Fruit fly (Drosophila melanogaster): ENCODE data around the gene CG13460.

dm6 chr3L:15040329-15040886 is 21.1 kb downstream of the CG13460 start:
- TF ChIP-seq odd (GFP tag; optimal IDR thresholded peaks at IDR 0.05) (no peak), MBD-R2 (GFP tag; IDR thresholded peaks at IDR 0.05) (no peak), eve (GFP tag; optimal IDR thresholded peaks at IDR 0.05) (no peak), luna (GFP tag; optimal IDR thresholded peaks at IDR 0.05) (no peak), CG4820 (GFP tag; optimal IDR thresholded peaks at IDR 0.05) (no peak), Antp (GFP tag; optimal IDR thresholded peaks at IDR 0.05) (no peak), Mrtf (GFP tag; IDR thresholded peaks at IDR 0.05) (no peak), ara (GFP tag; IDR thresholded peaks at IDR 0.05) (no peak), CG2116 (GFP tag; optimal IDR thresholded peaks at IDR 0.05) (no peak), CG43689 (GFP tag; IDR thresholded peaks at IDR 0.05) (no peak)
